Worm (Caenorhabditis elegans) whole organism, mixed stage, embryonic: ENCODE results near the gene ztf-25.

Experiments used
- blmp-1 ChIP-seq: fragments of 150-350 bp; optimal IDR thresholded peaks from 2 replicates; lab custom pipeline; 2014; ENCODE audit warnings: missing biosample characterization, missing genetic modification characterization
- ceh-39 ChIP-seq: fragments of 150-350 bp; optimal IDR thresholded peaks from 2 replicates; lab custom pipeline; 2014; ENCODE audit warnings: missing biosample characterization, missing genetic modification characterization
- ceh-43 ChIP-seq: fragments of 200-800 bp; sonication (Bioruptor generic); optimal IDR thresholded peaks from 2 replicates; lab custom pipeline; 2018; ENCODE audit warnings: mild to moderate bottlenecking, missing genetic modification characterization, moderate library complexity, missing compliant biosample characterization
- ces-1 ChIP-seq: fragments of 150-350 bp; optimal IDR thresholded peaks from 2 replicates; lab custom pipeline; 2014; ENCODE audit warnings: missing biosample characterization, missing genetic modification reagents, missing genetic modification characterization
- elt-1 ChIP-seq: sonication (generic microtip); optimal IDR thresholded peaks from 2 replicates; lab custom pipeline; 2017; ENCODE audit warnings: missing genetic modification characterization, mild to moderate bottlenecking, missing compliant biosample characterization, antibody characterized with exemption, moderate library complexity, borderline replicate concordance; ENCODE audit not compliant: insufficient read depth
- lin-13 ChIP-seq: fragments of 150-350 bp; optimal IDR thresholded peaks from 2 replicates; lab custom pipeline; 2014; ENCODE audit warnings: missing biosample characterization, missing genetic modification characterization
- nhr-12 ChIP-seq: fragments of 150-350 bp; optimal IDR thresholded peaks from 2 replicates; lab custom pipeline; 2014; ENCODE audit warnings: missing biosample characterization, missing genetic modification characterization
- nhr-237 ChIP-seq: fragments of 150-350 bp; optimal IDR thresholded peaks from 2 replicates; lab custom pipeline; 2014; ENCODE audit warnings: missing biosample characterization, missing genetic modification characterization
- nhr-28 ChIP-seq: fragments of 150-350 bp; optimal IDR thresholded peaks from 2 replicates; lab custom pipeline; 2014; ENCODE audit warnings: missing biosample characterization, missing genetic modification characterization
- nhr-76 ChIP-seq: sonication (generic microtip); optimal IDR thresholded peaks from 2 replicates; lab custom pipeline; 2017; ENCODE audit warnings: missing biosample characterization, missing genetic modification characterization
- snpc-4 ChIP-seq: fragments of 150-350 bp; optimal IDR thresholded peaks from 2 replicates; lab custom pipeline; 2014; ENCODE audit warnings: missing biosample characterization, missing genetic modification characterization
- unc-62 ChIP-seq: fragments of 150-350 bp; optimal IDR thresholded peaks from 2 replicates; lab custom pipeline; 2014; ENCODE audit warnings: missing biosample characterization, missing genetic modification reagents, missing genetic modification characterization
- ztf-11 ChIP-seq: fragments of 150-350 bp; optimal IDR thresholded peaks from 2 replicates; lab custom pipeline; 2014; ENCODE audit warnings: missing biosample characterization, missing genetic modification characterization

DNA sequence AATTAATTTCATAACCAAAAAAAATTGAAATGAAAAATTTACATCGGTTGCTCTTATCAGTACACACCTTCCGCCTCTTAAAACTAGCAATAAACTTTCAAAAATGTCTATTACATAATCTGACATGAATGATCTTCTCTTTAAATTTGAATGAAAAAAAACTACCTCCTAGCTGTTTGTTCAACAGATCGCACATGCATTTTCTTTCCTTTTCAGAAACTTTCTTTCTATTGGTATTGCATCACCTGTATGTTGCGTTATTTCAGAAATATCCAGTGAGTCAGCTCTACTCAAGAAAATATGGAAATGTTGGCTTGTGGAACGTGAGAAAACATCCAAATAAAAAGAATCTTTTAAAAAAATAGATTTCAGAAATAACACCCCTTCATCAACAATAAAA lies 21.6 kb downstream of the ztf-25 start, which contains the start of gene F57G4.1:
- no peak for TF ChIP-seq nhr-12 (tag; lab: Kevin White, UChicago)
- TF ChIP-seq ztf-11: no peak
- no peak for TF ChIP-seq ceh-43
- no peak for TF ChIP-seq ces-1 (GFP tag; lab: Kevin White, UChicago)
- TF ChIP-seq unc-62 (GFP tag; lab: Kevin White, UChicago): no peak
- TF ChIP-seq lin-13 (tag; lab: Kevin White, UChicago): no peak
- TF ChIP-seq ceh-39 (tag; lab: Kevin White, UChicago): no peak
- TF ChIP-seq nhr-237: no peak
- no peak for TF ChIP-seq nhr-28 (tag; lab: Kevin White, UChicago)
- TF ChIP-seq blmp-1 (tag; lab: Kevin White, UChicago): no peak
- no peak for TF ChIP-seq elt-1 (tag; lab: Kevin White, UChicago)
- no peak for TF ChIP-seq snpc-4
- TF ChIP-seq nhr-76: no peak
